Worm (Caenorhabditis elegans) whole organism, mixed stage, embryonic: ENCODE data around the gene T13C5.2.

Experiments used
- M03D4.4 ChIP-seq: sonication (generic microtip); optimal IDR thresholded peaks from 2 replicates; lab custom pipeline; 2017; ENCODE audit warnings: mild to moderate bottlenecking, missing genetic modification characterization, missing compliant biosample characterization
- ceh-39 ChIP-seq: fragments of 150-350 bp; optimal IDR thresholded peaks from 2 replicates; lab custom pipeline; 2014; ENCODE audit warnings: missing biosample characterization, missing genetic modification characterization
- ceh-43 ChIP-seq: fragments of 200-800 bp; sonication (Bioruptor generic); optimal IDR thresholded peaks from 2 replicates; lab custom pipeline; 2018; ENCODE audit warnings: mild to moderate bottlenecking, missing genetic modification characterization, moderate library complexity, missing compliant biosample characterization
- elt-3 ChIP-seq: fragments of 150-350 bp; optimal IDR thresholded peaks from 2 replicates; lab custom pipeline; 2014; ENCODE audit warnings: missing biosample characterization, missing genetic modification characterization
- lin-13 ChIP-seq: fragments of 150-350 bp; optimal IDR thresholded peaks from 2 replicates; lab custom pipeline; 2014; ENCODE audit warnings: missing biosample characterization, missing genetic modification characterization
- lin-32 ChIP-seq: fragments of 200-800 bp; sonication (Bioruptor generic); optimal IDR thresholded peaks from 2 replicates; lab custom pipeline; 2018; ENCODE audit warnings: mild to moderate bottlenecking, missing genetic modification characterization, missing compliant biosample characterization
- lsy-2 ChIP-seq: fragments of 150-350 bp; optimal IDR thresholded peaks from 2 replicates; lab custom pipeline; 2014; ENCODE audit warnings: missing biosample characterization, missing genetic modification characterization
- mep-1 ChIP-seq: fragments of 150-350 bp; optimal IDR thresholded peaks from 2 replicates; lab custom pipeline; 2017; ENCODE audit warnings: missing biosample characterization, missing genetic modification reagents, missing genetic modification characterization, inconsistent platforms
- nhr-12 ChIP-seq: fragments of 150-350 bp; optimal IDR thresholded peaks from 2 replicates; lab custom pipeline; 2014; ENCODE audit warnings: missing biosample characterization, missing genetic modification characterization
- nhr-28 ChIP-seq: fragments of 150-350 bp; optimal IDR thresholded peaks from 2 replicates; lab custom pipeline; 2014; ENCODE audit warnings: missing biosample characterization, missing genetic modification characterization
- nhr-76 ChIP-seq: sonication (generic microtip); optimal IDR thresholded peaks from 2 replicates; lab custom pipeline; 2017; ENCODE audit warnings: missing biosample characterization, missing genetic modification characterization
- snpc-4 ChIP-seq: fragments of 150-350 bp; optimal IDR thresholded peaks from 2 replicates; lab custom pipeline; 2014; ENCODE audit warnings: missing biosample characterization, missing genetic modification characterization
- unc-39 ChIP-seq: fragments of 150-350 bp; optimal IDR thresholded peaks from 2 replicates; lab custom pipeline; 2014; ENCODE audit warnings: missing biosample characterization, missing genetic modification characterization
- unc-62 ChIP-seq: fragments of 150-350 bp; optimal IDR thresholded peaks from 2 replicates; lab custom pipeline; 2014; ENCODE audit warnings: missing biosample characterization, missing genetic modification reagents, missing genetic modification characterization

DNA sequence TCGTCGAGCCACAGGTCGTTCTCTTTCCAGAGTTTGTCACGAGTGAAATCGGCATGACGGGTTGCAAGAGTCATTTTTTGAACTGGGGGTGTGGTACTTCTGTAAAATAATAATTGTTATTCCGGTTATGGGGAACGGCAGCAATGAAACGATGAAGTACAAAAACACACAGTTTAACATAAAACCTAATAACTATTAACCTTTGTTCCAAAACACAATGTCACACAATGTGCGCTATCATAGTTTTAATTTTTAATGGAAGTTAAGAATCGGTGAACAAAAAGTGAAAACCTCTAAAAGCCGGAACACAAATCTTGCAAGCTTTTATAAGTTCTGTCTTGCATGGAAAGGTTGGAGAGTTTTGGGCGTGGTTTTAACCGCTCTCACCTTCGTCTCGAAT is 50.6 kb downstream of the T13C5.2 start, which contains the start of gene hsp-43:
- TF ChIP-seq nhr-76 (tag; lab: Kevin White, UChicago) = no peak
- TF ChIP-seq elt-3 (tag; lab: Kevin White, UChicago) = no peak
- TF ChIP-seq lin-13 = no peak
- TF ChIP-seq nhr-12 (tag; lab: Kevin White, UChicago) = no peak
- TF ChIP-seq ceh-43 (GFP tag; lab: Kevin White, UChicago) = no peak
- no peak for TF ChIP-seq M03D4.4 (tag; lab: Kevin White, UChicago)
- no peak for TF ChIP-seq lsy-2 (tag; lab: Kevin White, UChicago)
- TF ChIP-seq mep-1 (tag; lab: Kevin White, UChicago) = no peak
- TF ChIP-seq nhr-28 (tag; lab: Kevin White, UChicago) = no peak
- no peak for TF ChIP-seq ceh-39 (tag; lab: Kevin White, UChicago)
- no peak for TF ChIP-seq unc-62
- no peak for TF ChIP-seq unc-39 (tag; lab: Kevin White, UChicago)
- TF ChIP-seq snpc-4 (tag; lab: Kevin White, UChicago) = no peak
- no peak for TF ChIP-seq lin-32 (GFP tag; lab: Kevin White, UChicago)
